Worm (Caenorhabditis elegans) whole organism, L2 larva: ENCODE data around the gene mrps-33.

Experiments
- C34F6.9 ChIP-seq: fragments of 150-350 bp; optimal IDR thresholded peaks from 2 replicates; lab custom pipeline; 2014; ENCODE audit warnings: missing biosample characterization, missing genetic modification characterization
- F13H6.1 ChIP-seq: sonication (generic microtip); optimal IDR thresholded peaks from 2 replicates; lab custom pipeline; 2016; ENCODE audit warnings: missing genetic modification characterization, missing compliant biosample characterization
- Y55F3AM.14 ChIP-seq: fragments of 200-800 bp; sonication (Bioruptor generic); optimal IDR thresholded peaks from 2 replicates; lab custom pipeline; 2018; ENCODE audit warnings: mild to moderate bottlenecking, missing genetic modification characterization, missing compliant biosample characterization
- ZK546.5 ChIP-seq: sonication (generic microtip); optimal IDR thresholded peaks from 2 replicates; lab custom pipeline; 2017; ENCODE audit warnings: missing biosample characterization, missing genetic modification characterization
- alr-1 ChIP-seq: fragments of 150-350 bp; optimal IDR thresholded peaks from 2 replicates; lab custom pipeline; 2014; ENCODE audit warnings: missing biosample characterization, missing genetic modification characterization
- aly-2 ChIP-seq: fragments of 150-350 bp; optimal IDR thresholded peaks from 2 replicates; lab custom pipeline; 2014; ENCODE audit warnings: missing biosample characterization, missing genetic modification characterization
- ama-1 ChIP-seq: fragments of 150-350 bp; optimal IDR thresholded peaks from 2 replicates; lab custom pipeline; 2018; ENCODE audit warnings: inconsistent platforms
- blmp-1 ChIP-seq: sonication (generic microtip); optimal IDR thresholded peaks from 2 replicates; lab custom pipeline; 2017; ENCODE audit warnings: missing genetic modification characterization, mild to moderate bottlenecking, missing compliant biosample characterization, antibody characterized with exemption, moderate library complexity; ENCODE audit not compliant: insufficient read depth
- ceh-16 ChIP-seq: fragments of 150-350 bp; optimal IDR thresholded peaks from 2 replicates; lab custom pipeline; 2014; ENCODE audit warnings: missing biosample characterization, missing genetic modification characterization
- ceh-82 ChIP-seq: fragments of 150-350 bp; optimal IDR thresholded peaks from 2 replicates; lab custom pipeline; 2014; ENCODE audit warnings: missing biosample characterization, missing genetic modification characterization
- crh-2 ChIP-seq: sonication (generic microtip); optimal IDR thresholded peaks from 2 replicates; lab custom pipeline; 2017; ENCODE audit warnings: missing biosample characterization, missing genetic modification characterization
- dmd-4 ChIP-seq: sonication (generic microtip); optimal IDR thresholded peaks from 2 replicates; lab custom pipeline; 2017; ENCODE audit warnings: missing biosample characterization, missing genetic modification characterization
- egl-27 ChIP-seq: sonication (generic microtip); optimal IDR thresholded peaks from 3 replicates; lab custom pipeline; 2017; ENCODE audit warnings: missing biosample characterization, missing genetic modification reagents, missing genetic modification characterization
- elt-3 ChIP-seq: sonication (generic microtip); optimal IDR thresholded peaks from 2 replicates; lab custom pipeline; 2017; ENCODE audit warnings: missing biosample characterization, missing genetic modification characterization
- fos-1 ChIP-seq: fragments of 150-350 bp; optimal IDR thresholded peaks from 2 replicates; lab custom pipeline; 2014; ENCODE audit warnings: missing biosample characterization, missing genetic modification characterization
- gmeb-1 ChIP-seq: fragments of 150-350 bp; optimal IDR thresholded peaks from 2 replicates; lab custom pipeline; 2014; ENCODE audit warnings: missing biosample characterization, missing genetic modification characterization
- lin-11 ChIP-seq: fragments of 150-350 bp; sonication (generic microtip); optimal IDR thresholded peaks from 2 replicates; lab custom pipeline; 2014; ENCODE audit warnings: missing biosample characterization, missing genetic modification characterization, inconsistent platforms, mixed read lengths
- lin-13 ChIP-seq: fragments of 150-350 bp; optimal IDR thresholded peaks from 2 replicates; lab custom pipeline; 2014; ENCODE audit warnings: missing biosample characterization, missing genetic modification reagents, missing genetic modification characterization
- lin-39 ChIP-seq: fragments of 150-350 bp; optimal IDR thresholded peaks from 2 replicates; lab custom pipeline; 2014; ENCODE audit warnings: missing biosample characterization, missing genetic modification reagents, missing genetic modification characterization
- lsy-2 ChIP-seq, 2 experiments: fragments of 150-350 bp in 1 of 2; sonication (generic microtip) in 1 of 2; optimal IDR thresholded peaks; 2 replicates each; lab custom pipeline; 2014 to 2017; ENCODE audit warnings: missing biosample characterization in 2 of 2, missing genetic modification characterization in 2 of 2
- mab-5 ChIP-seq: fragments of 150-350 bp; optimal IDR thresholded peaks from 2 replicates; lab custom pipeline; 2014; ENCODE audit warnings: missing biosample characterization, missing genetic modification characterization
- mdl-1 ChIP-seq, 2 experiments: fragments of 150-350 bp in 1 of 2; sonication (generic microtip) in 1 of 2; optimal IDR thresholded peaks; 2 replicates each; lab custom pipeline; 2017; ENCODE audit warnings: missing biosample characterization in 2 of 2, missing genetic modification characterization in 2 of 2
- nhr-10 ChIP-seq: sonication (generic microtip); optimal IDR thresholded peaks from 2 replicates; lab custom pipeline; 2017; ENCODE audit warnings: missing biosample characterization, missing genetic modification characterization
- nhr-12 ChIP-seq: fragments of 150-350 bp; optimal IDR thresholded peaks from 2 replicates; lab custom pipeline; 2014; ENCODE audit warnings: missing biosample characterization, missing genetic modification characterization
- nhr-129 ChIP-seq: fragments of 150-350 bp; optimal IDR thresholded peaks from 2 replicates; lab custom pipeline; 2014; ENCODE audit warnings: missing biosample characterization, missing genetic modification characterization
- nhr-23 ChIP-seq: fragments of 150-350 bp; optimal IDR thresholded peaks from 2 replicates; lab custom pipeline; 2014; ENCODE audit warnings: missing biosample characterization, missing genetic modification reagents, missing genetic modification characterization
- nhr-237 ChIP-seq: fragments of 150-350 bp; optimal IDR thresholded peaks from 2 replicates; lab custom pipeline; 2014; ENCODE audit warnings: missing biosample characterization, missing genetic modification characterization
- nhr-25 ChIP-seq: fragments of 150-350 bp; sonication (generic microtip); optimal IDR thresholded peaks from 3 replicates; lab custom pipeline; 2014; ENCODE audit warnings: missing biosample characterization, missing genetic modification characterization
- nhr-6 ChIP-seq: fragments of 150-350 bp; optimal IDR thresholded peaks from 2 replicates; lab custom pipeline; 2014; ENCODE audit warnings: missing biosample characterization, missing genetic modification characterization
- nhr-77 ChIP-seq: fragments of 150-350 bp; optimal IDR thresholded peaks from 2 replicates; lab custom pipeline; 2014; ENCODE audit warnings: missing biosample characterization, missing genetic modification characterization
- peb-1 ChIP-seq: fragments of 150-350 bp; optimal IDR thresholded peaks from 2 replicates; lab custom pipeline; 2014; ENCODE audit warnings: missing biosample characterization, missing genetic modification characterization
- sem-4 ChIP-seq: fragments of 150-350 bp; optimal IDR thresholded peaks from 2 replicates; lab custom pipeline; 2014; ENCODE audit warnings: missing biosample characterization, missing genetic modification reagents, missing genetic modification characterization
- skn-1 ChIP-seq: sonication (generic microtip); optimal IDR thresholded peaks from 2 replicates; lab custom pipeline; 2017; ENCODE audit warnings: missing biosample characterization, missing genetic modification characterization
- sma-3 ChIP-seq: sonication (generic microtip); optimal IDR thresholded peaks from 2 replicates; lab custom pipeline; 2016; ENCODE audit warnings: missing genetic modification reagents, missing genetic modification characterization, missing compliant biosample characterization
- sma-9 ChIP-seq, 2 experiments: fragments of 150-350 bp in 1 of 2; sonication (generic microtip) in 1 of 2; optimal IDR thresholded peaks; 2 replicates each; lab custom pipeline; 2014 to 2016; ENCODE audit warnings: missing genetic modification characterization in 2 of 2, mild to moderate bottlenecking in 1 of 2, missing biosample characterization in 1 of 2, missing compliant biosample characterization in 1 of 2, missing genetic modification reagents in 1 of 2, moderate library complexity in 1 of 2
- snpc-4 ChIP-seq: fragments of 150-350 bp; optimal IDR thresholded peaks from 2 replicates; lab custom pipeline; 2014; ENCODE audit warnings: missing biosample characterization, missing genetic modification characterization
- unc-39 ChIP-seq: fragments of 150-350 bp; optimal IDR thresholded peaks from 2 replicates; lab custom pipeline; 2014; ENCODE audit warnings: missing biosample characterization, missing genetic modification characterization
- unc-55 ChIP-seq: fragments of 150-350 bp; sonication (generic microtip); optimal IDR thresholded peaks from 3 replicates; lab custom pipeline; 2014; ENCODE audit warnings: missing biosample characterization, missing genetic modification reagents, missing genetic modification characterization
- unc-62 ChIP-seq: fragments of 150-350 bp; optimal IDR thresholded peaks from 2 replicates; lab custom pipeline; 2014; ENCODE audit warnings: missing biosample characterization, missing genetic modification reagents, missing genetic modification characterization
- zag-1 ChIP-seq: fragments of 150-350 bp; optimal IDR thresholded peaks from 2 replicates; lab custom pipeline; 2014; ENCODE audit warnings: missing biosample characterization, missing genetic modification characterization
- ztf-1 ChIP-seq: fragments of 200-800 bp; sonication (Bioruptor generic); conservative IDR thresholded peaks from 2 replicates; pipeline ENCODE4 v1.3.6; 2022; ENCODE audit warnings: missing genetic modification characterization, missing compliant biosample characterization
- ztf-11 ChIP-seq: sonication (generic microtip); optimal IDR thresholded peaks from 2 replicates; lab custom pipeline; 2017; ENCODE audit warnings: missing biosample characterization, missing genetic modification characterization
- ztf-4 ChIP-seq: fragments of 150-350 bp; optimal IDR thresholded peaks from 2 replicates; lab custom pipeline; 2014; ENCODE audit warnings: missing biosample characterization, missing genetic modification characterization

Gene mrps-33

DNA sequence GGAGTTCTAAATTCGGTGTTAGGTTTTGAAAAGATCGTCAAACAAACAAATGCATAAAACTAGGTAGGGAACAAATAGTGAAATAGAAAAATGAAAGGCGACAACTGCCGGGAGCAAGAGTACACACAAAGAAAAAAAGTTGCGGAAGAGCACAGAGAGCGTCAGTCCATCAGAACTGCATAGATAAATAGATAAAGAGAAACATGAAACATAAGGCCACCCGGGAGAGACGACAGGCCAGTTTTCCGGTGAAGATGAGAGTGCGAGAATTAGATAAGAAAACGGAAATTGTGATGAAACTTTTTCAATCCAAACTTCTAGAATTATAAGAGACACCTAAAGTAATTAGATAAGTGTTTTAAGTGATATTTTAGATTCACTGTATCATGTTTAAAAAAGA lies 17.9 kb upstream of the mrps-33 start:
- TF ChIP-seq mdl-1 (tag; optimal IDR thresholded peaks at IDR 0.05; lab: Kevin White, UChicago) (no peak), nhr-23 (tag; lab: Kevin White, UChicago) (no peak), Y55F3AM.14 (GFP tag; lab: Kevin White, UChicago) (no peak), ceh-82 (tag; lab: Kevin White, UChicago) (no peak), snpc-4 (tag; lab: Kevin White, UChicago) (no peak), nhr-129 (peak; percentile 26), unc-55 (GFP tag; lab: Kevin White, UChicago) (peak; percentile 12), mab-5 (tag; lab: Kevin White, UChicago) (no peak), nhr-237 (tag; lab: Kevin White, UChicago) (no peak), ztf-4 (tag; lab: Kevin White, UChicago) (no peak), nhr-12 (tag; lab: Kevin White, UChicago) (no peak), egl-27 (tag; lab: Kevin White, UChicago) (no peak), ama-1 (lab: Kevin White, UChicago) (no peak), ztf-1 (GFP tag; lab: Robert Waterston, UW) (no peak), crh-2 (tag; lab: Kevin White, UChicago) (peak; percentile 35), C34F6.9 (tag; lab: Kevin White, UChicago) (peak; percentile 7), nhr-6 (tag; lab: Kevin White, UChicago) (no peak), sma-3 (GFP tag; lab: Kevin White, UChicago) (no peak), F13H6.1 (tag; lab: Kevin White, UChicago) (peak; percentile 64), peb-1 (tag; lab: Kevin White, UChicago) (no peak), blmp-1 (tag; lab: Kevin White, UChicago) (no peak), ZK546.5 (tag; lab: Kevin White, UChicago) (no peak), nhr-25 (tag; lab: Kevin White, UChicago) (no peak), ztf-11 (no peak), lin-13 (GFP tag; lab: Kevin White, UChicago) (no peak), zag-1 (tag; lab: Kevin White, UChicago) (no peak), lin-39 (tag; lab: Kevin White, UChicago) (no peak), unc-39 (tag; lab: Kevin White, UChicago) (no peak), gmeb-1 (tag; lab: Kevin White, UChicago) (no peak), aly-2 (tag; lab: Kevin White, UChicago) (no peak), lin-11 (no peak), nhr-77 (tag; lab: Kevin White, UChicago) (no peak), sem-4 (tag; lab: Kevin White, UChicago) (no peak), lsy-2 (tag; optimal IDR thresholded peaks at IDR 0.05; lab: Kevin White, UChicago) (no peak), alr-1 (tag; lab: Kevin White, UChicago) (no peak), sma-9 (GFP tag; optimal IDR thresholded peaks at IDR 0.05; lab: Kevin White, UChicago) (peak; percentile 14), sma-9 (tag; optimal IDR thresholded peaks at IDR 0.05; lab: Kevin White, UChicago) (no peak), unc-62 (GFP tag; lab: Kevin White, UChicago) (no peak), elt-3 (no peak), ceh-16 (tag; lab: Kevin White, UChicago) (no peak), fos-1 (tag; lab: Kevin White, UChicago) (peak; percentile 90), nhr-10 (tag; lab: Kevin White, UChicago) (no peak)

ce11 chrIV:8754727-8755126 lies 14.9 kb upstream of the mrps-33 start, which contains the start of gene elli-1:
Gene elli-1 (minus strand): TSS chrIV:8754827.
- no peak for TF ChIP-seq skn-1
- no peak for TF ChIP-seq ztf-4 (tag; lab: Kevin White, UChicago)
- TF ChIP-seq F13H6.1 (tag; lab: Kevin White, UChicago) = no peak
- no peak for TF ChIP-seq egl-27 (tag; lab: Kevin White, UChicago)
- no peak for TF ChIP-seq aly-2 (tag; lab: Kevin White, UChicago)
- TF ChIP-seq sma-3 (GFP tag; lab: Kevin White, UChicago) = no peak
- no peak for TF ChIP-seq elt-3
- TF ChIP-seq zag-1 (tag; lab: Kevin White, UChicago) = no peak
- TF ChIP-seq ztf-11 = no peak
- TF ChIP-seq alr-1 (tag; lab: Kevin White, UChicago) = no peak
- TF ChIP-seq ZK546.5 (tag; lab: Kevin White, UChicago) = no peak
- TF ChIP-seq unc-39 (tag; lab: Kevin White, UChicago) = no peak
- no peak for TF ChIP-seq mdl-1 (tag; optimal IDR thresholded peaks at IDR 0.05; lab: Kevin White, UChicago)
- no peak for TF ChIP-seq unc-55 (GFP tag; lab: Kevin White, UChicago)
- TF ChIP-seq snpc-4 (tag; lab: Kevin White, UChicago) = no peak
- TF ChIP-seq crh-2 (tag; lab: Kevin White, UChicago) = no peak
- TF ChIP-seq dmd-4 = no peak
